Worm (Caenorhabditis elegans): ENCODE data around the gene tdp-1.

DNA sequence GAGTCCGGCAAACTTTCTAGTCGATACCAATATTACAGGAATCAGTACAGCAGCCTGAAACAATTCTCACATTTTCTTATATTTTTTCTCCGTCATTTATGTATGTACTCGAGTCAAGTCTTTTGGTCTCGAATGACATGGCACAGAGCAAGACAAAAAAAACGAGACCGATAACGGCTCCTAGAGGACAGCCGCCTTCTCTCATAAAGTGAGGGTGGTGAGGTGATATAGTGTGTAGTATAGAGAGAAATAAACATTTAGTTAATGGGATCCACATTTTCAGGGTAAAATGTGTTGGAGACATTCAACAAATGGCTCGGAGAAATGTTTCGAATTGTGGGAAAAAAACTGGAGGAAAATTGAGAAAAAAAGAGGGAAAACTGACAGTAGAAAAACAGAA lies 35.4 kb upstream of the tdp-1 start:
- no peak for TF ChIP-seq snpc-4 (tag; optimal IDR thresholded peaks at IDR 0.05)
- TF ChIP-seq dsc-1 (tag; optimal IDR thresholded peaks at IDR 0.05), result peak; percentile 84
- TF ChIP-seq lsy-2 (tag; optimal IDR thresholded peaks at IDR 0.05), result peak; percentile 7 to 48

Measured in whole organism, L1 larva.